Worm (Caenorhabditis elegans) whole organism, L2 larva: Measurements from ENCODE around the gene marb-1.

Source experiments
- F13H6.1 ChIP-seq: sonication (generic microtip); optimal IDR thresholded peaks from 2 replicates; lab custom pipeline; 2016; ENCODE audit warnings: missing genetic modification characterization, missing compliant biosample characterization
- lsy-2 ChIP-seq, 2 experiments: fragments of 150-350 bp in 1 of 2; sonication (generic microtip) in 1 of 2; optimal IDR thresholded peaks; 2 replicates each; lab custom pipeline; 2014 to 2017; ENCODE audit warnings: missing biosample characterization in 2 of 2, missing genetic modification characterization in 2 of 2
- nhr-23 ChIP-seq: fragments of 150-350 bp; optimal IDR thresholded peaks from 2 replicates; lab custom pipeline; 2014; ENCODE audit warnings: missing biosample characterization, missing genetic modification reagents, missing genetic modification characterization

- TF ChIP-seq F13H6.1 (tag; lab: Kevin White, UChicago): no peak
- TF ChIP-seq nhr-23: no peak
- no peak for TF ChIP-seq lsy-2 (tag; optimal IDR thresholded peaks at IDR 0.05; lab: Kevin White, UChicago)
These were observed 15.5 kb downstream of the marb-1 start for ce11 chrIV:12193338-12193737.
